Fruit fly (Drosophila melanogaster) whole organism, embryonic: ENCODE results near the gene Tgt.

ENCODE experiments used
- Blimp-1 ChIP-seq: fragments of 200-800 bp; sonication (Bioruptor generic); optimal IDR thresholded peaks from 3 replicates; lab custom pipeline; 2018; ENCODE audit warnings: missing biosample characterization, missing genetic modification characterization, mild to moderate bottlenecking, moderate library complexity, missing genetic modification reagents
- Bteb2 ChIP-seq: fragments of 200-800 bp; sonication (Bioruptor generic); optimal IDR thresholded peaks from 2 replicates; lab custom pipeline; 2016; ENCODE audit warnings: missing biosample characterization, missing genetic modification characterization
- CG10462 ChIP-seq: fragments of 200-800 bp; sonication (Bioruptor generic); optimal IDR thresholded peaks from 2 replicates; lab custom pipeline; 2016; ENCODE audit warnings: missing biosample characterization, missing genetic modification characterization
- CG13894 ChIP-seq: fragments of 200-800 bp; sonication (Bioruptor generic); optimal IDR thresholded peaks from 3 replicates; lab custom pipeline; 2018; ENCODE audit warnings: missing biosample characterization, mild to moderate bottlenecking, missing genetic modification characterization, moderate library complexity
- CG16815 ChIP-seq: fragments of 200-800 bp; sonication (Bioruptor generic); optimal IDR thresholded peaks from 3 replicates; lab custom pipeline; 2017; ENCODE audit warnings: missing biosample characterization, mild to moderate bottlenecking, missing genetic modification characterization
- CG17359 ChIP-seq: fragments of 200-800 bp; sonication (Bioruptor generic); optimal IDR thresholded peaks from 3 replicates; lab custom pipeline; 2018; ENCODE audit warnings: missing biosample characterization, mild to moderate bottlenecking, missing genetic modification characterization, moderate library complexity
- CG30403 ChIP-seq: fragments of 200-800 bp; sonication (Bioruptor generic); optimal IDR thresholded peaks from 3 replicates; lab custom pipeline; 2016; ENCODE audit warnings: missing biosample characterization, missing genetic modification characterization
- CG4424 ChIP-seq: fragments of 200-800 bp; sonication (Bioruptor generic); optimal IDR thresholded peaks from 3 replicates; lab custom pipeline; 2016; ENCODE audit warnings: missing biosample characterization, missing genetic modification characterization
- CkIIα-i1 ChIP-seq: fragments of 200-800 bp; sonication (Bioruptor generic); IDR thresholded peaks from 2 replicates; pipeline ENCODE4 v1.3.6; 2022; ENCODE audit warnings: missing biosample characterization, missing genetic modification characterization
- Mrtf ChIP-seq: fragments of 200-800 bp; sonication (Bioruptor generic); IDR thresholded peaks from 3 replicates; pipeline ENCODE4 v1.3.6; 2022; ENCODE audit warnings: missing biosample characterization, missing genetic modification characterization
- Neu2 ChIP-seq: fragments of 200-800 bp; sonication (Bioruptor generic); optimal IDR thresholded peaks from 3 replicates; lab custom pipeline; 2016; ENCODE audit warnings: missing biosample characterization, missing genetic modification characterization, borderline replicate concordance
- Ssrp ChIP-seq: fragments of 200-800 bp; sonication (Bioruptor generic); optimal IDR thresholded peaks from 2 replicates; lab custom pipeline; 2018; ENCODE audit warnings: missing biosample characterization, mild to moderate bottlenecking, missing genetic modification characterization, moderate library complexity
- bowl ChIP-seq: fragments of 200-800 bp; sonication (Bioruptor generic); IDR thresholded peaks from 2 replicates; pipeline ENCODE4 v1.3.6; 2022; ENCODE audit warnings: missing biosample characterization, missing genetic modification characterization
- emc ChIP-seq: fragments of 200-800 bp; sonication (Bioruptor generic); optimal IDR thresholded peaks from 2 replicates; lab custom pipeline; 2016; ENCODE audit warnings: missing biosample characterization, missing genetic modification characterization

- TF ChIP-seq Bteb2 (GFP tag; lab: Kevin White, UChicago) (no peak), emc (GFP tag; lab: Kevin White, UChicago) (no peak), CG16815 (no peak), bowl (GFP tag; lab: Robert Waterston, UW) (no peak), Blimp-1 (no peak), CG17359 (no peak), CG13894 (tag; lab: Kevin White, UChicago) (no peak), Ssrp (no peak), CkIIα-i1 (GFP tag; lab: Robert Waterston, UW) (no peak), Mrtf (GFP tag; lab: Robert Waterston, UW) (no peak), CG30403 (GFP tag; lab: Kevin White, UChicago) (no peak), CG10462 (peak; percentile 3), CG4424 (GFP tag; lab: Kevin White, UChicago) (no peak), Neu2 (GFP tag; lab: Kevin White, UChicago) (no peak)
Measured at dm6 chr2L:1164294-1164693, 19.6 kb upstream of the Tgt start, which contains the start of gene IntS14.
